Fruit fly (Drosophila melanogaster): ENCODE data around the gene OtopLc.

DNA sequence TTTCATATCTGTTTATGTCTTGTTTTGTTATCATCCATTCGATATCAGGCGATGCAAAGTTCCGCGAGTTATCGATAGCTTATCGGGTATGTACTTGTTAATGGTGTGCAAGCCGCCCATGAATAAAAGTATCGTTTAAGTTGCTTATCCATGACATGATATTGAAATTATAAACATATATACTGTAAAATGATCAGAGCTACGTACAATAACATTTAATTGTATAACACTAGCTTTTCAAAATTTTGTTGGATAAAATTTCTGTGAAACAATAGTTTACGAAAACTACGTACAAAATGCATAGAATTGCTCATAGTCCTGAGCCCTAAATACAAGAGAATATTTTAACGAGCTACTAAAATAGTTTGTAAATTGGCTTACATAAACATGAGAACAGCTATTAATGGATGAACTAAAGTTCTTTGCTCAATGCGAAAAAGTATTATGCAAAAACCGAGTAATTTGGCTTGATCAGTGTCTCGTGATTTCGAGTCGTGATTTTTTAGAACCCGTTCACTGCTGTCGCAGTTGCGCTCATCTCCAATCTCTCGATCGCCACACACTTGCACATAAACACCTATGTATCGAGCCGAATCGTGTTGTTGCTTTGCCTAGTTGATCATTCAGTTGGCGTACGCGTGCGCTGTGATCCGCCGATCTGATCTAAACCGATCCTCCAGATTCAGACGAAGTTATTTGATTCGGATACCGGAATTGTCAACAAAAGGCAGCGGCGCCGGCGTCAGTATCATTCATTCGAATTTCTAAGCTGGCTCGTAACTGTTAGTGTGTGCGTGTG is 27.0 kb upstream of the OtopLc start, which contains the start of the genes PGAP1 and cv:
- TF ChIP-seq lz (GFP tag; optimal IDR thresholded peaks at IDR 0.05) (peak; percentile 58), Blimp-1 (GFP tag; optimal IDR thresholded peaks at IDR 0.05) (no peak), CG32006 (GFP tag; optimal IDR thresholded peaks at IDR 0.05) (peak; percentile 35), CG4318 (GFP tag; optimal IDR thresholded peaks at IDR 0.05) (no peak), Gug (GFP tag; IDR thresholded peaks at IDR 0.05) (no peak), CG6792 (GFP tag; optimal IDR thresholded peaks at IDR 0.05) (peak; percentile 4)
